Worm (Caenorhabditis elegans): ENCODE results near the gene C09B9.7.

ce11 chrIV:5076607-5077006 is 15.7 kb upstream of the C09B9.7 start:
- TF ChIP-seq pha-4 (GFP tag; IDR thresholded peaks at IDR 0.05) (no peak), pha-4 (tag; optimal IDR thresholded peaks at IDR 0.05) (no peak), gei-8 (GFP tag; optimal IDR thresholded peaks at IDR 0.05) (no peak), ama-1 (optimal IDR thresholded peaks at IDR 0.05) (no peak), nhr-237 (tag; optimal IDR thresholded peaks at IDR 0.05) (no peak), skn-1 (tag; optimal IDR thresholded peaks at IDR 0.05) (no peak), nhr-10 (tag; optimal IDR thresholded peaks at IDR 0.05) (no peak), F49E8.2 (tag; optimal IDR thresholded peaks at IDR 0.05; ENCODE audit: borderline replicate concordance) (no peak), lin-29 (GFP tag; IDR thresholded peaks at IDR 0.05) (no peak), ceh-82 (tag; optimal IDR thresholded peaks at IDR 0.05) (no peak)
